Fruit fly (Drosophila melanogaster) whole organism, prepupa: ENCODE results near the gene Cpr65Az.

Experiments used
- CG11294 ChIP-seq: fragments of 200-800 bp; sonication (Bioruptor generic); IDR thresholded peaks from 2 replicates; pipeline ENCODE4 v1.3.6; 2022; ENCODE audit warnings: missing biosample characterization, missing genetic modification characterization
- CG7368 ChIP-seq: fragments of 200-800 bp; sonication (Bioruptor generic); optimal IDR thresholded peaks from 3 replicates; lab custom pipeline; 2016; ENCODE audit warnings: missing biosample characterization, missing genetic modification characterization
- Eip75B ChIP-seq: fragments of 200-800 bp; sonication (Bioruptor generic); optimal IDR thresholded peaks from 3 replicates; lab custom pipeline; 2016; ENCODE audit warnings: missing biosample characterization, missing genetic modification characterization
- Lpt ChIP-seq: fragments of 200-800 bp; sonication (Bioruptor generic); optimal IDR thresholded peaks from 3 replicates; lab custom pipeline; 2016; ENCODE audit warnings: missing biosample characterization, missing genetic modification characterization
- Sox102F ChIP-seq: fragments of 200-800 bp; sonication (Bioruptor generic); optimal IDR thresholded peaks from 2 replicates; lab custom pipeline; 2016; ENCODE audit warnings: missing biosample characterization, mild to moderate bottlenecking, missing genetic modification characterization
- fd59A ChIP-seq: fragments of 200-800 bp; sonication (Bioruptor generic); optimal IDR thresholded peaks from 2 replicates; lab custom pipeline; 2017; ENCODE audit warnings: missing biosample characterization, mild to moderate bottlenecking, missing genetic modification characterization, missing genetic modification reagents
- net ChIP-seq: fragments of 200-800 bp; sonication (Bioruptor generic); optimal IDR thresholded peaks from 3 replicates; lab custom pipeline; 2016; ENCODE audit warnings: missing biosample characterization, missing genetic modification characterization

dm6 chr3L:6139924-6140574 is 20.6 kb upstream of the Cpr65Az start, which contains the start of gene Cpr65Av:
- TF ChIP-seq net (GFP tag; lab: Kevin White, UChicago) (no peak), CG7368 (GFP tag; lab: Kevin White, UChicago) (no peak), CG11294 (no peak), fd59A (GFP tag; lab: Kevin White, UChicago) (no peak), Eip75B (GFP tag; lab: Kevin White, UChicago) (no peak), Lpt (GFP tag; lab: Kevin White, UChicago) (no peak), Sox102F (GFP tag; lab: Kevin White, UChicago) (no peak)
